Worm (Caenorhabditis elegans): ENCODE measurements around the gene C34C12.2.

Gene C34C12.2

ce11 chrIII:3499850-3500249, 46.3 kb downstream of the C34C12.2 start:
- TF ChIP-seq tab-1 (GFP tag; IDR thresholded peaks at IDR 0.05) = peak; percentile 91
- TF ChIP-seq ref-1 (GFP tag; conservative IDR thresholded peaks at IDR 0.05) = peak; percentile 94
- peak; percentile 97 for TF ChIP-seq cog-1 (tag; optimal IDR thresholded peaks at IDR 0.05)
- TF ChIP-seq med-1 (GFP tag; optimal IDR thresholded peaks at IDR 0.05; ENCODE audit: insufficient read depth) = no peak
- peak; percentile 89 for TF ChIP-seq ztf-29 (GFP tag; IDR thresholded peaks at IDR 0.05)
- peak; percentile 97 for TF ChIP-seq flt-1 (GFP tag; IDR thresholded peaks at IDR 0.05)
- peak; percentile 99 for TF ChIP-seq klf-2 (GFP tag; conservative IDR thresholded peaks at IDR 0.05)
- TF ChIP-seq T22C8.4 (GFP tag; IDR thresholded peaks at IDR 0.05) = peak; percentile 93
- TF ChIP-seq ztf-23 (GFP tag; IDR thresholded peaks at IDR 0.05) = peak; percentile 97

ce11 chrIII:3502215-3502838, 48.7 kb downstream of the C34C12.2 start, which contains the start of gene M01F1.8:
M01F1.8 (minus strand) TSS chrIII:3502549.
- TF ChIP-seq ref-1 (GFP tag; conservative IDR thresholded peaks at IDR 0.05) (no peak), T22C8.4 (GFP tag; IDR thresholded peaks at IDR 0.05) (no peak), ztf-23 (GFP tag; IDR thresholded peaks at IDR 0.05) (no peak), ztf-29 (GFP tag; IDR thresholded peaks at IDR 0.05) (no peak), tab-1 (GFP tag; IDR thresholded peaks at IDR 0.05) (no peak), cog-1 (tag; optimal IDR thresholded peaks at IDR 0.05) (no peak), med-1 (GFP tag; optimal IDR thresholded peaks at IDR 0.05; ENCODE audit: insufficient read depth) (no peak), klf-2 (GFP tag; conservative IDR thresholded peaks at IDR 0.05) (no peak), flt-1 (GFP tag; IDR thresholded peaks at IDR 0.05) (no peak)

- TF ChIP-seq cog-1 (tag; optimal IDR thresholded peaks at IDR 0.05) (no peak), ztf-23 (GFP tag; IDR thresholded peaks at IDR 0.05) (no peak), T22C8.4 (GFP tag; IDR thresholded peaks at IDR 0.05) (no peak), ztf-29 (GFP tag; IDR thresholded peaks at IDR 0.05) (no peak), flt-1 (GFP tag; IDR thresholded peaks at IDR 0.05) (no peak), tab-1 (GFP tag; IDR thresholded peaks at IDR 0.05) (no peak), med-1 (GFP tag; optimal IDR thresholded peaks at IDR 0.05; ENCODE audit: insufficient read depth) (no peak), ref-1 (GFP tag; conservative IDR thresholded peaks at IDR 0.05) (no peak), klf-2 (GFP tag; conservative IDR thresholded peaks at IDR 0.05) (no peak)
Observed at ce11 chrIII:3503286-3503685, 49.7 kb downstream of the C34C12.2 start, which contains the start of gene rpl-16. rpl-16 (minus strand) TSS chrIII:3503604.

DNA sequence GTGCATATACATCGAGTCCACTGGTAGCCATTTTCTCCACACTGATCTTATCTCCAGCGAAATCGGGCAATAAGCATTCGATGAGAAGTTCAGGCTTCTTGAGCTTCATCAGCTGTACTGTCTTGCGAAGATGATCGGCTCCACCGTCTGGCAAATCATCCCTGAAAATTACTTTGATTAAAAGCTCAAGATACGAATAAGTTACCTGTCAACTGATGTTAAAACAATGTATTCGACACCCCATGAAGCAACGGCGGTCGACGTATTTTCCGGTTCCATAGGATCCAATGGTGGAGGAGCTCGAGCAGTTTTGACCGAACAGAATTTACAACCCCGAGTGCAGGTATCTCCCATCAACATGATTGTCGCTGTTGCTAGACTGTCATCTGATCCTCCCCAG, 50.7 kb downstream of the C34C12.2 start:
- TF ChIP-seq T22C8.4 (GFP tag; IDR thresholded peaks at IDR 0.05) (no peak), tab-1 (GFP tag; IDR thresholded peaks at IDR 0.05) (no peak), klf-2 (GFP tag; conservative IDR thresholded peaks at IDR 0.05) (no peak), flt-1 (GFP tag; IDR thresholded peaks at IDR 0.05) (no peak), ztf-23 (GFP tag; IDR thresholded peaks at IDR 0.05) (no peak), cog-1 (tag; optimal IDR thresholded peaks at IDR 0.05) (no peak)

ce11 chrIII:3505051-3505548, 51.5 kb downstream of the C34C12.2 start, which contains the start of gene lias-1:
lias-1 (minus strand) TSS chrIII:3505101.
- TF ChIP-seq ztf-23 (GFP tag; IDR thresholded peaks at IDR 0.05) (peak; percentile 72), ztf-29 (GFP tag; IDR thresholded peaks at IDR 0.05) (no peak), flt-1 (GFP tag; IDR thresholded peaks at IDR 0.05) (no peak), klf-2 (GFP tag; conservative IDR thresholded peaks at IDR 0.05) (no peak), cog-1 (tag; optimal IDR thresholded peaks at IDR 0.05) (peak; percentile 12)

Measured in whole organism, midembryonic.